Worm (Caenorhabditis elegans) whole organism, midembryonic: ENCODE measurements around the gene C50F4.4.

Source experiments
- T22C8.4 ChIP-seq: fragments of 200-800 bp; sonication (Bioruptor generic); IDR thresholded peaks from 2 replicates; pipeline ENCODE4 v1.3.6; 2022; ENCODE audit warnings: missing genetic modification characterization, missing compliant biosample characterization
- flt-1 ChIP-seq: fragments of 200-800 bp; sonication (Bioruptor generic); IDR thresholded peaks from 2 replicates; pipeline ENCODE4 v1.3.6; 2022; ENCODE audit warnings: missing genetic modification characterization, missing compliant biosample characterization
- klf-2 ChIP-seq: fragments of 200-800 bp; sonication (Bioruptor generic); conservative IDR thresholded peaks from 2 replicates; pipeline ENCODE4 v1.3.6; 2022; ENCODE audit warnings: missing genetic modification reagents, missing genetic modification characterization, missing compliant biosample characterization
- med-1 ChIP-seq: sonication (generic microtip); optimal IDR thresholded peaks from 2 replicates; lab custom pipeline; 2017; ENCODE audit warnings: missing genetic modification characterization, mild to moderate bottlenecking, missing compliant biosample characterization, antibody characterized with exemption, missing genetic modification reagents; ENCODE audit not compliant: insufficient read depth
- ref-1 ChIP-seq: fragments of 200-800 bp; sonication (Bioruptor generic); conservative IDR thresholded peaks from 2 replicates; pipeline ENCODE4 v1.3.6; 2022; ENCODE audit warnings: missing genetic modification reagents, missing genetic modification characterization, missing compliant biosample characterization
- tab-1 ChIP-seq: fragments of 200-800 bp; sonication (Bioruptor generic); IDR thresholded peaks from 2 replicates; pipeline ENCODE4 v1.3.6; 2022; ENCODE audit warnings: missing genetic modification characterization, missing compliant biosample characterization
- ztf-23 ChIP-seq: fragments of 200-800 bp; sonication (Bioruptor generic); IDR thresholded peaks from 2 replicates; pipeline ENCODE4 v1.3.6; 2022; ENCODE audit warnings: missing genetic modification reagents, missing genetic modification characterization, missing compliant biosample characterization
- ztf-29 ChIP-seq: fragments of 200-800 bp; sonication (Bioruptor generic); IDR thresholded peaks from 2 replicates; pipeline ENCODE4 v1.3.6; 2022; ENCODE audit warnings: missing genetic modification reagents, missing genetic modification characterization, missing compliant biosample characterization

DNA sequence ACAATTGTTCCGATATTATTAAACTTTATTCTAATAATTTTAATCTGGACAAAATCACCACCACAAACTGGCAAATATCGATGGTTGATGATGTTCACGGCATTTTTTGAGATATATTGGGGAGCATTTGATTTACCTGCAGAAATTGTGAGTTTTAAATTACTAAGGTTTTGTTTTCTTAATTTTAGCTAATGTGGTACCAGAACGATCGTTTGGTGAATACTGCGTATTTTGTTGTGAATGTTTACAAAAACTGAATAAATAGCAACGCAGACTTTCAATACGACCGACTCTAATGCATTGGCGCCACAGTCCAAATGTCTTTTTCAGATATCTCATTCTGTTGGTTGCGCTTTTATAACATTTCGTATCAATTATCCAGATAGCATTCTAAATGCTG, 14.9 kb upstream of the C50F4.4 start:
- TF ChIP-seq T22C8.4 (GFP tag; lab: Robert Waterston, UW), result no peak
- TF ChIP-seq ztf-23 (GFP tag; lab: Robert Waterston, UW), result no peak
- TF ChIP-seq ref-1 (GFP tag; lab: Robert Waterston, UW), result no peak
- TF ChIP-seq flt-1, result no peak
- no peak for TF ChIP-seq klf-2
- TF ChIP-seq ztf-29 (GFP tag; lab: Robert Waterston, UW), result no peak
- TF ChIP-seq tab-1 (GFP tag; lab: Robert Waterston, UW), result no peak
- no peak for TF ChIP-seq med-1 (GFP tag; lab: Kevin White, UChicago)
